Worm (Caenorhabditis elegans) whole organism, early embryonic: ENCODE measurements around the gene tag-280.
"Not testable (repeated sequence)": the region's sequence is repeated elsewhere in the genome, so short reads cannot be mapped to it uniquely, and the experiment has no call there.

ENCODE experiments used
- B0310.2 ChIP-seq: sonication (generic microtip); optimal IDR thresholded peaks from 2 replicates; lab custom pipeline; 2016; ENCODE audit warnings: mild to moderate bottlenecking, missing genetic modification characterization, missing compliant biosample characterization
- F13C5.2 ChIP-seq: sonication (generic microtip); optimal IDR thresholded peaks from 2 replicates; lab custom pipeline; 2017; ENCODE audit warnings: mild to moderate bottlenecking, missing genetic modification characterization, inconsistent platforms, missing compliant biosample characterization
- aly-1 ChIP-seq: sonication (generic microtip); optimal IDR thresholded peaks from 2 replicates; lab custom pipeline; 2016; ENCODE audit warnings: missing genetic modification characterization, missing compliant biosample characterization
- ama-1 ChIP-seq: fragments of 150-350 bp; optimal IDR thresholded peaks from 2 replicates; lab custom pipeline; 2014
- ceh-13 ChIP-seq: fragments of 200-800 bp; sonication (Bioruptor generic); optimal IDR thresholded peaks from 2 replicates; lab custom pipeline; 2018; ENCODE audit warnings: mild to moderate bottlenecking, missing genetic modification characterization, missing compliant biosample characterization
- ceh-36 ChIP-seq: sonication (generic microtip); optimal IDR thresholded peaks from 2 replicates; lab custom pipeline; 2016; ENCODE audit warnings: missing genetic modification characterization, inconsistent platforms, missing compliant biosample characterization
- ets-7 ChIP-seq: sonication (generic microtip); optimal IDR thresholded peaks from 2 replicates; lab custom pipeline; 2016; ENCODE audit warnings: missing genotype, missing genetic modification characterization, missing compliant biosample characterization
- flt-1 ChIP-seq: fragments of 200-800 bp; sonication (Bioruptor generic); IDR thresholded peaks from 2 replicates; pipeline ENCODE4 v1.3.6; 2022; ENCODE audit warnings: missing genetic modification characterization, missing compliant biosample characterization
- hmbx-1 ChIP-seq: sonication (generic microtip); optimal IDR thresholded peaks from 2 replicates; lab custom pipeline; 2016; ENCODE audit warnings: mild to moderate bottlenecking, missing genetic modification characterization, missing compliant biosample characterization
- hmg-4 ChIP-seq: fragments of 200-800 bp; sonication (Bioruptor generic); optimal IDR thresholded peaks from 2 replicates; lab custom pipeline; 2018; ENCODE audit warnings: mild to moderate bottlenecking, missing genetic modification characterization, missing compliant biosample characterization
- hnd-1 ChIP-seq: sonication (generic microtip); optimal IDR thresholded peaks from 2 replicates; lab custom pipeline; 2016; ENCODE audit warnings: missing genetic modification characterization, missing compliant biosample characterization
- pes-1 ChIP-seq: fragments of 200-800 bp; sonication (Bioruptor generic); IDR thresholded peaks from 2 replicates; pipeline ENCODE4 v1.3.6; 2022; ENCODE audit warnings: missing genetic modification reagents, missing genetic modification characterization, missing compliant biosample characterization
- scrt-1 ChIP-seq: fragments of 200-800 bp; sonication (Bioruptor generic); IDR thresholded peaks from 2 replicates; pipeline ENCODE4 v1.3.6; 2022; ENCODE audit warnings: missing genetic modification characterization, missing compliant biosample characterization
- sea-1 ChIP-seq: fragments of 200-800 bp; sonication (Bioruptor generic); conservative IDR thresholded peaks from 2 replicates; pipeline ENCODE4 v1.3.6; 2022; ENCODE audit warnings: missing genetic modification characterization, missing compliant biosample characterization
- tbx-11 ChIP-seq: fragments of 200-800 bp; sonication (Bioruptor generic); IDR thresholded peaks from 2 replicates; pipeline ENCODE4 v1.3.6; 2022; ENCODE audit warnings: missing genetic modification characterization, missing compliant biosample characterization
- tbx-37 ChIP-seq: fragments of 200-800 bp; sonication (Bioruptor generic); conservative IDR thresholded peaks from 2 replicates; pipeline ENCODE4 v1.3.6; 2022; ENCODE audit warnings: missing genetic modification reagents, missing genetic modification characterization, missing compliant biosample characterization
- tra-4 ChIP-seq: sonication (generic microtip); optimal IDR thresholded peaks from 2 replicates; lab custom pipeline; 2017; ENCODE audit warnings: missing genetic modification characterization, missing compliant biosample characterization

Gene tag-280

ce11 chrII:12429743-12430142, 30.7 kb upstream of the tag-280 start, which contains the start of gene Y57A10C.8:
Gene Y57A10C.8, minus strand, starts transcription at chrII:12429843.
- TF ChIP-seq flt-1: no peak
- TF ChIP-seq tbx-37 (GFP tag; lab: Robert Waterston, UW): no peak
- no peak for TF ChIP-seq ets-7
- no peak for TF ChIP-seq hnd-1 (tag; lab: Kevin White, UChicago)
- TF ChIP-seq tbx-11 (GFP tag; lab: Robert Waterston, UW): no peak
- no peak for TF ChIP-seq hmg-4 (GFP tag; lab: Kevin White, UChicago)
- TF ChIP-seq aly-1: no peak
- no peak for TF ChIP-seq tra-4
- TF ChIP-seq ceh-36 (tag; lab: Kevin White, UChicago): no peak
- TF ChIP-seq ceh-13 (GFP tag; lab: Kevin White, UChicago): no peak
- no peak for TF ChIP-seq scrt-1 (GFP tag; lab: Robert Waterston, UW)
- TF ChIP-seq sea-1: no peak
- TF ChIP-seq ama-1 (lab: Kevin White, UChicago): no peak
- no peak for TF ChIP-seq hmbx-1 (tag; lab: Kevin White, UChicago)
- no peak for TF ChIP-seq B0310.2 (tag; lab: Kevin White, UChicago)
- TF ChIP-seq pes-1: no peak
- no peak for TF ChIP-seq F13C5.2 (tag; lab: Kevin White, UChicago)

- TF ChIP-seq F13C5.2 (tag; lab: Kevin White, UChicago) (no peak), ama-1 (lab: Kevin White, UChicago) (no peak), tra-4 (no peak), tbx-11 (GFP tag; lab: Robert Waterston, UW) (no peak), flt-1 (no peak), hmbx-1 (tag; lab: Kevin White, UChicago) (no peak), tbx-37 (GFP tag; lab: Robert Waterston, UW) (no peak), pes-1 (no peak), hmg-4 (GFP tag; lab: Kevin White, UChicago) (no peak), hnd-1 (tag; lab: Kevin White, UChicago) (no peak), B0310.2 (tag; lab: Kevin White, UChicago) (no peak), ceh-13 (GFP tag; lab: Kevin White, UChicago) (no peak), ceh-36 (tag; lab: Kevin White, UChicago) (no peak), sea-1 (no peak), scrt-1 (GFP tag; lab: Robert Waterston, UW) (no peak), aly-1 (no peak), ets-7 (no peak)
Measured at ce11 chrII:12432356-12432755, 28.1 kb upstream of the tag-280 start, which contains the start of gene dct-12. Gene dct-12, minus strand, starts transcription at chrII:12432456.

ce11 chrII:12435202-12435872, 25.1 kb upstream of the tag-280 start:
- no peak for TF ChIP-seq tbx-11 (GFP tag; lab: Robert Waterston, UW)
- no peak for TF ChIP-seq tbx-37 (GFP tag; lab: Robert Waterston, UW)
- TF ChIP-seq tra-4: no peak
- TF ChIP-seq ceh-13 (GFP tag; lab: Kevin White, UChicago): no peak
- TF ChIP-seq ets-7: no peak
- TF ChIP-seq hmbx-1 (tag; lab: Kevin White, UChicago): no peak
- TF ChIP-seq aly-1: no peak
- no peak for TF ChIP-seq B0310.2 (tag; lab: Kevin White, UChicago)
- no peak for TF ChIP-seq F13C5.2 (tag; lab: Kevin White, UChicago)
- no peak for TF ChIP-seq sea-1
- no peak for TF ChIP-seq ceh-36 (tag; lab: Kevin White, UChicago)
- TF ChIP-seq hmg-4 (GFP tag; lab: Kevin White, UChicago): no peak
- TF ChIP-seq ama-1 (lab: Kevin White, UChicago): no peak
- no peak for TF ChIP-seq flt-1
- no peak for TF ChIP-seq pes-1
- TF ChIP-seq hnd-1 (tag; lab: Kevin White, UChicago): no peak
- TF ChIP-seq scrt-1 (GFP tag; lab: Robert Waterston, UW): no peak

- TF ChIP-seq tbx-37 (GFP tag; lab: Robert Waterston, UW) (no peak), ama-1 (lab: Kevin White, UChicago) (no peak), scrt-1 (GFP tag; lab: Robert Waterston, UW) (no peak), hmbx-1 (tag; lab: Kevin White, UChicago) (no peak), ceh-36 (tag; lab: Kevin White, UChicago) (peak; percentile 82), ceh-13 (GFP tag; lab: Kevin White, UChicago) (no peak)
Measured at ce11 chrII:12436717-12437116, 23.7 kb upstream of the tag-280 start.

ce11 chrII:12438441-12438840, 22.0 kb upstream of the tag-280 start, which contains the start of gene Y57A10C.9:
Gene Y57A10C.9, minus strand, starts transcription at chrII:12438541.
- no peak for TF ChIP-seq flt-1
- TF ChIP-seq F13C5.2 (tag; lab: Kevin White, UChicago): no peak
- no peak for TF ChIP-seq ceh-36 (tag; lab: Kevin White, UChicago)
- no peak for TF ChIP-seq tbx-11 (GFP tag; lab: Robert Waterston, UW)
- TF ChIP-seq ets-7: no peak
- no peak for TF ChIP-seq hnd-1 (tag; lab: Kevin White, UChicago)
- no peak for TF ChIP-seq scrt-1 (GFP tag; lab: Robert Waterston, UW)
- no peak for TF ChIP-seq aly-1
- no peak for TF ChIP-seq sea-1
- no peak for TF ChIP-seq hmg-4 (GFP tag; lab: Kevin White, UChicago)
- TF ChIP-seq B0310.2 (tag; lab: Kevin White, UChicago): no peak

ce11 chrII:12441164-12441563, 19.3 kb upstream of the tag-280 start, which contains the start of gene Y57A10C.10:
Gene Y57A10C.10, minus strand, starts transcription at chrII:12441264.
- not testable (repeated sequence) for TF ChIP-seq pes-1; hmg-4 (GFP tag; lab: Kevin White, UChicago); hmbx-1 (tag; lab: Kevin White, UChicago)

ce11 chrII:12444679-12445376, 15.6 kb upstream of the tag-280 start, which contains the start of the genes W05H5.1 and pitr-6:
Gene W05H5.1, minus strand, starts transcription at chrII:12444779.
Gene pitr-6, plus strand, starts transcription at chrII:12445326.
- TF ChIP-seq hmg-4 (GFP tag; lab: Kevin White, UChicago) (no peak), B0310.2 (tag; lab: Kevin White, UChicago) (no peak), tra-4 (no peak), hnd-1 (tag; lab: Kevin White, UChicago) (no peak), aly-1 (no peak), ets-7 (no peak), ceh-13 (GFP tag; lab: Kevin White, UChicago) (no peak), sea-1 (no peak), hmbx-1 (tag; lab: Kevin White, UChicago) (no peak), flt-1 (no peak), ama-1 (lab: Kevin White, UChicago) (no peak)
